Fruit fly (Drosophila melanogaster): ENCODE measurements around the gene Tmhs.

Tmhs gene

dm6 chr3L:1866021-1866811 is 19.2 kb upstream of the Tmhs start:
- TF ChIP-seq CG32121 (GFP tag; IDR thresholded peaks at IDR 0.05) (0 out of 2 replicates have a peak, but pooled peaks have one; percentile 9), CG8159 (tag; optimal IDR thresholded peaks at IDR 0.05) (no peak), D1 (tag; optimal IDR thresholded peaks at IDR 0.05) (no peak), CG12605 (GFP tag; IDR thresholded peaks at IDR 0.05) (0 out of 2 replicates have a peak, but pooled peaks have one; percentile 7), CG34367 (tag; optimal IDR thresholded peaks at IDR 0.05) (no peak), Ets98B (GFP tag; IDR thresholded peaks at IDR 0.05) (no peak; the same call in 1 of the 2 replicates), Snoo (tag; optimal IDR thresholded peaks at IDR 0.05) (no peak), EcR (GFP tag; optimal IDR thresholded peaks at IDR 0.05) (no peak), CG15710 (tag; optimal IDR thresholded peaks at IDR 0.05) (no peak), CG8301 (tag; optimal IDR thresholded peaks at IDR 0.05) (peak; percentile 2), CG9948 (tag; optimal IDR thresholded peaks at IDR 0.05) (no peak), Pif1A (GFP tag; optimal IDR thresholded peaks at IDR 0.05) (no peak), rn (GFP tag; IDR thresholded peaks at IDR 0.05) (no peak), CG13204 (GFP tag; optimal IDR thresholded peaks at IDR 0.05) (no peak), CG4496 (GFP tag; IDR thresholded peaks at IDR 0.05) (peak; percentile 37; the same call in 1 of the 3 replicates), gl (tag; optimal IDR thresholded peaks at IDR 0.05) (peak; percentile 55), CG10348 (GFP tag; IDR thresholded peaks at IDR 0.05) (no peak), fd96Ca (GFP tag; IDR thresholded peaks at IDR 0.05) (no peak), CG14655 (GFP tag; optimal IDR thresholded peaks at IDR 0.05) (no peak), Pif1B (GFP tag; optimal IDR thresholded peaks at IDR 0.05) (no peak), CG17806 (tag; optimal IDR thresholded peaks at IDR 0.05) (no peak)

dm6 chr3L:1868841-1869240 is 16.6 kb upstream of the Tmhs start:
- TF ChIP-seq Pif1A (GFP tag; optimal IDR thresholded peaks at IDR 0.05) (no peak), Pif1B (GFP tag; optimal IDR thresholded peaks at IDR 0.05) (no peak), CG17806 (tag; optimal IDR thresholded peaks at IDR 0.05) (peak; percentile 26), CG12605 (GFP tag; IDR thresholded peaks at IDR 0.05) (no peak; the same call in 1 of the 2 replicates), CG15710 (tag; optimal IDR thresholded peaks at IDR 0.05) (peak; percentile 25), CG4496 (GFP tag; IDR thresholded peaks at IDR 0.05) (peak; percentile 67; the same call in 2 of the 3 replicates), fd96Ca (GFP tag; IDR thresholded peaks at IDR 0.05) (peak; percentile 33; the same call in 1 of the 3 replicates), Ets98B (GFP tag; IDR thresholded peaks at IDR 0.05) (peak; percentile 66), CG13204 (GFP tag; optimal IDR thresholded peaks at IDR 0.05) (no peak), CG8301 (tag; optimal IDR thresholded peaks at IDR 0.05) (peak; percentile 39), rn (GFP tag; IDR thresholded peaks at IDR 0.05) (no peak), CG9948 (tag; optimal IDR thresholded peaks at IDR 0.05) (peak; percentile 30), CG34367 (tag; optimal IDR thresholded peaks at IDR 0.05) (no peak), CG32121 (GFP tag; IDR thresholded peaks at IDR 0.05) (peak; percentile 29; the same call in 1 of the 2 replicates)

- TF ChIP-seq D1 (tag; optimal IDR thresholded peaks at IDR 0.05) = no peak
- TF ChIP-seq CG14655 (GFP tag; optimal IDR thresholded peaks at IDR 0.05) = no peak
- TF ChIP-seq Pif1B (GFP tag; optimal IDR thresholded peaks at IDR 0.05) = no peak
- TF ChIP-seq CG8159 (tag; optimal IDR thresholded peaks at IDR 0.05) = no peak
These were observed 15.7 kb upstream of the Tmhs start, which contains the start of gene CG13924 for dm6 chr3L:1869719-1870118. CG13924 (plus strand) TSS chr3L:1870019.

DNA sequence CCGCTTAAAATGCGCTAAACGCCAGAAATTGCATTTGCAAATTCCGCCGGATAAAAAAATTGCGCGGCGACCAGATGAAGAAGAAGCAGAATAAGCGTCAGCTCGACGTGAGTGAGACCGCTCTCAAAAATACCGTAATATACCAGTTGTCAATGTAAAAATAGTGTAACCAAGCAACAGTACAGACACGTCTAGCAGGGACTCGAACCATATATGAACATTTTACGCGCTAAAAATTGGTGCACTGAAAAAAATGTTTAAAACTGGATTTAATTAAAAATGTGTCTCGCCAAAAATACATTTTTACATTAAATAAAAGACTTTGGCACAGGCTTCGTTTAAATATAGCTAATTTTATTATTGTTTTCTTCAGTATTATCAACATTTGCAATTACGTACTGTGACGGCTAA is 9.2 kb upstream of the Tmhs start, which contains the start of gene dre4:
Gene dre4, minus strand, starts transcription at position 98 of the 411 bp plus-strand sequence.
- TF ChIP-seq Snoo (tag; optimal IDR thresholded peaks at IDR 0.05) (peak; percentile 66), CG13204 (GFP tag; optimal IDR thresholded peaks at IDR 0.05) (no peak), gl (tag; optimal IDR thresholded peaks at IDR 0.05) (no peak), Pif1A (GFP tag; optimal IDR thresholded peaks at IDR 0.05) (no peak), fd96Ca (GFP tag; IDR thresholded peaks at IDR 0.05) (0 out of 3 replicates have a peak, but pooled peaks have one; percentile 17), CG34367 (tag; optimal IDR thresholded peaks at IDR 0.05) (peak; percentile 48), CG4496 (GFP tag; IDR thresholded peaks at IDR 0.05) (peak; percentile 60), CG9948 (tag; optimal IDR thresholded peaks at IDR 0.05) (peak; percentile 51), CG32121 (GFP tag; IDR thresholded peaks at IDR 0.05) (no peak; the same call in 1 of the 2 replicates), CG17806 (tag; optimal IDR thresholded peaks at IDR 0.05) (peak; percentile 67), CG14655 (GFP tag; optimal IDR thresholded peaks at IDR 0.05) (no peak), D1 (tag; optimal IDR thresholded peaks at IDR 0.05) (no peak), Pif1B (GFP tag; optimal IDR thresholded peaks at IDR 0.05) (no peak), Ets98B (GFP tag; IDR thresholded peaks at IDR 0.05) (peak; percentile 62), CG8159 (tag; optimal IDR thresholded peaks at IDR 0.05) (peak; percentile 65), EcR (GFP tag; optimal IDR thresholded peaks at IDR 0.05) (peak; percentile 68), CG10348 (GFP tag; IDR thresholded peaks at IDR 0.05) (no peak), CG15710 (tag; optimal IDR thresholded peaks at IDR 0.05) (peak; percentile 47), CG8301 (tag; optimal IDR thresholded peaks at IDR 0.05) (peak; percentile 71), CG12605 (GFP tag; IDR thresholded peaks at IDR 0.05) (peak; percentile 61), rn (GFP tag; IDR thresholded peaks at IDR 0.05) (peak; percentile 41; the same call in 1 of the 2 replicates)

- TF ChIP-seq CG8301 (tag; optimal IDR thresholded peaks at IDR 0.05) (peak; percentile 52), CG14655 (GFP tag; optimal IDR thresholded peaks at IDR 0.05) (peak; percentile 71), rn (GFP tag; IDR thresholded peaks at IDR 0.05) (peak; percentile 62; the same call in 1 of the 2 replicates), CG9948 (tag; optimal IDR thresholded peaks at IDR 0.05) (peak; percentile 7), Ets98B (GFP tag; IDR thresholded peaks at IDR 0.05) (peak; percentile 66; the same call in 1 of the 2 replicates), gl (tag; optimal IDR thresholded peaks at IDR 0.05) (no peak), CG32121 (GFP tag; IDR thresholded peaks at IDR 0.05) (peak; percentile 32; the same call in 1 of the 2 replicates), CG13204 (GFP tag; optimal IDR thresholded peaks at IDR 0.05) (no peak), CG12605 (GFP tag; IDR thresholded peaks at IDR 0.05) (peak; percentile 62; the same call in 1 of the 2 replicates), D1 (tag; optimal IDR thresholded peaks at IDR 0.05) (no peak), CG34367 (tag; optimal IDR thresholded peaks at IDR 0.05) (no peak), fd96Ca (GFP tag; IDR thresholded peaks at IDR 0.05) (peak; percentile 79; the same call in 2 of the 3 replicates), Pif1B (GFP tag; optimal IDR thresholded peaks at IDR 0.05) (peak; percentile 35), CG17806 (tag; optimal IDR thresholded peaks at IDR 0.05) (peak; percentile 30), CG15710 (tag; optimal IDR thresholded peaks at IDR 0.05) (no peak), CG8159 (tag; optimal IDR thresholded peaks at IDR 0.05) (peak; percentile 45), CG4496 (GFP tag; IDR thresholded peaks at IDR 0.05) (peak; percentile 83; the same call in 2 of the 3 replicates), Pif1A (GFP tag; optimal IDR thresholded peaks at IDR 0.05) (no peak)
These were observed 4.8 kb upstream of the Tmhs start for dm6 chr3L:1880692-1881091.
